Worm (Caenorhabditis elegans) whole organism, L3 larva: ENCODE measurements around the gene nap-1.

Experiments used
- aly-2 ChIP-seq: fragments of 150-350 bp; optimal IDR thresholded peaks from 2 replicates; lab custom pipeline; 2014; ENCODE audit warnings: missing biosample characterization, missing genetic modification characterization
- elt-3 ChIP-seq, 3 experiments: fragments of 150-350 bp in 1 of 3; sonication (generic microtip) in 2 of 3; optimal IDR thresholded peaks; 2 replicates in 2 of 3; 4 replicates in 1 of 3; lab custom pipeline; 2014 to 2017; ENCODE audit warnings: missing biosample characterization in 3 of 3, missing genetic modification characterization in 3 of 3
- nhr-77 ChIP-seq: fragments of 150-350 bp; optimal IDR thresholded peaks from 2 replicates; lab custom pipeline; 2014; ENCODE audit warnings: missing biosample characterization, missing genetic modification characterization
- ztf-4 ChIP-seq: fragments of 150-350 bp; optimal IDR thresholded peaks from 2 replicates; lab custom pipeline; 2014; ENCODE audit warnings: missing biosample characterization, missing genetic modification characterization

DNA sequence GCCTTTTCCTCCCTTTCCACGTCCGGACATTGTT is 45.3 kb downstream of the nap-1 start, which contains the start of gene his-31:
- TF ChIP-seq ztf-4 (tag; lab: Kevin White, UChicago): no peak
- TF ChIP-seq aly-2 (tag; lab: Kevin White, UChicago): no peak
- TF ChIP-seq nhr-77 (tag; lab: Kevin White, UChicago): no peak
- TF ChIP-seq elt-3 (tag; optimal IDR thresholded peaks at IDR 0.05; lab: Kevin White, UChicago): no peak
